Fruit fly (Drosophila melanogaster): Measurements from ENCODE around the gene AsnS.

dm6 chr3L:21219160-21219559, 46.2 kb downstream of the AsnS start:
- no peak for TF ChIP-seq pan (optimal IDR thresholded peaks at IDR 0.05)
- no peak for TF ChIP-seq usp (GFP tag; optimal IDR thresholded peaks at IDR 0.05)

All from whole organism.